Fruit fly (Drosophila melanogaster) whole organism, pupa: Measurements from ENCODE around the gene GC1.
A peak's percentile ranks its signal among the peaks of the same experiment; 100 is the strongest.

Source experiments
- CG10348 ChIP-seq: fragments of 200-800 bp; sonication (Bioruptor generic); IDR thresholded peaks from 2 replicates; pipeline ENCODE4 v1.3.6; 2022; ENCODE audit warnings: missing biosample characterization, missing genetic modification characterization
- CG12605 ChIP-seq: fragments of 200-800 bp; sonication (Bioruptor generic); IDR thresholded peaks from 2 replicates; pipeline ENCODE4 v1.3.6; 2022; ENCODE audit warnings: missing biosample characterization, missing genetic modification characterization
- CG13204 ChIP-seq: fragments of 200-800 bp; sonication (Bioruptor generic); optimal IDR thresholded peaks from 2 replicates; lab custom pipeline; 2018; ENCODE audit warnings: missing biosample characterization, mild to moderate bottlenecking, missing genetic modification characterization, moderate library complexity
- CG14655 ChIP-seq: fragments of 200-800 bp; sonication (Bioruptor generic); optimal IDR thresholded peaks from 3 replicates; lab custom pipeline; 2017; ENCODE audit warnings: mild to moderate bottlenecking, missing biosample characterization, missing genetic modification reagents, missing genetic modification characterization
- CG15710 ChIP-seq: fragments of 200-800 bp; sonication (Bioruptor generic); optimal IDR thresholded peaks from 2 replicates; lab custom pipeline; 2018; ENCODE audit warnings: missing biosample characterization, mild to moderate bottlenecking, missing genetic modification characterization, moderate library complexity
- CG17806 ChIP-seq: fragments of 200-800 bp; sonication (Bioruptor generic); optimal IDR thresholded peaks from 2 replicates; lab custom pipeline; 2018; ENCODE audit warnings: missing biosample characterization, mild to moderate bottlenecking, missing genetic modification characterization, moderate library complexity
- CG32121 ChIP-seq: fragments of 200-800 bp; sonication (Bioruptor generic); IDR thresholded peaks from 2 replicates; pipeline ENCODE4 v1.3.6; 2022; ENCODE audit warnings: missing biosample characterization, missing genetic modification characterization
- CG34367 ChIP-seq: fragments of 200-800 bp; sonication (Bioruptor generic); optimal IDR thresholded peaks from 2 replicates; lab custom pipeline; 2018; ENCODE audit warnings: missing biosample characterization, mild to moderate bottlenecking, missing genetic modification characterization
- CG4496 ChIP-seq: fragments of 200-800 bp; sonication (Bioruptor generic); IDR thresholded peaks from 3 replicates; pipeline ENCODE4 v1.3.6; 2022; ENCODE audit warnings: missing biosample characterization, missing genetic modification characterization
- CG8159 ChIP-seq: fragments of 200-800 bp; sonication (Bioruptor generic); optimal IDR thresholded peaks from 3 replicates; lab custom pipeline; 2018; ENCODE audit warnings: missing biosample characterization, mild to moderate bottlenecking, missing genetic modification characterization, moderate library complexity
- CG8301 ChIP-seq: fragments of 200-800 bp; sonication (Bioruptor generic); optimal IDR thresholded peaks from 2 replicates; lab custom pipeline; 2018; ENCODE audit warnings: missing biosample characterization, mild to moderate bottlenecking, missing genetic modification characterization
- CG9948 ChIP-seq: fragments of 200-800 bp; sonication (Bioruptor generic); optimal IDR thresholded peaks from 2 replicates; lab custom pipeline; 2018; ENCODE audit warnings: missing biosample characterization, mild to moderate bottlenecking, missing genetic modification characterization, moderate library complexity
- D1 ChIP-seq: fragments of 200-800 bp; sonication (Bioruptor generic); optimal IDR thresholded peaks from 2 replicates; lab custom pipeline; 2018; ENCODE audit warnings: missing biosample characterization, mild to moderate bottlenecking, missing genetic modification characterization, moderate library complexity
- EcR ChIP-seq: fragments of 200-800 bp; sonication (Bioruptor generic); optimal IDR thresholded peaks from 3 replicates; lab custom pipeline; 2019; ENCODE audit warnings: missing biosample characterization, missing genetic modification characterization, mild to moderate bottlenecking, moderate library complexity, missing genetic modification reagents
- Ets98B ChIP-seq: fragments of 200-800 bp; sonication (Bioruptor generic); IDR thresholded peaks from 2 replicates; pipeline ENCODE4 v1.3.6; 2022; ENCODE audit warnings: missing biosample characterization, missing genetic modification characterization
- Pif1A ChIP-seq: fragments of 200-800 bp; sonication (Bioruptor generic); optimal IDR thresholded peaks from 3 replicates; lab custom pipeline; 2016; ENCODE audit warnings: missing biosample characterization, missing genetic modification characterization
- Pif1B ChIP-seq: fragments of 200-800 bp; sonication (Bioruptor generic); optimal IDR thresholded peaks from 3 replicates; lab custom pipeline; 2016; ENCODE audit warnings: missing biosample characterization, missing genetic modification characterization
- Snoo ChIP-seq: fragments of 200-800 bp; sonication (Bioruptor generic); optimal IDR thresholded peaks from 3 replicates; lab custom pipeline; 2017; ENCODE audit warnings: missing biosample characterization, mild to moderate bottlenecking, missing genetic modification characterization, inconsistent platforms
- fd96Ca ChIP-seq: fragments of 200-800 bp; sonication (Bioruptor generic); IDR thresholded peaks from 3 replicates; pipeline ENCODE4 v1.3.6; 2022; ENCODE audit warnings: missing biosample characterization, missing genetic modification characterization
- gl ChIP-seq: fragments of 200-800 bp; sonication (Bioruptor generic); optimal IDR thresholded peaks from 2 replicates; lab custom pipeline; 2018; ENCODE audit warnings: missing biosample characterization, mild to moderate bottlenecking, missing genetic modification characterization
- rn ChIP-seq: fragments of 200-800 bp; sonication (Bioruptor generic); IDR thresholded peaks from 2 replicates; pipeline ENCODE4 v1.3.6; 2022; ENCODE audit warnings: missing biosample characterization, missing genetic modification characterization

Gene GC1

dm6 chr3R:11967262-11968029, at the start of gene GC1, which contains the start of gene CG12213:
Gene GC1, plus strand, starts transcription at chr3R:11967708.
Gene CG12213, minus strand, starts transcription at chr3R:11967691.
- TF ChIP-seq Pif1A (no peak), Ets98B (GFP tag; lab: Robert Waterston, UW) (0 out of 2 replicates have a peak, but pooled peaks have one; percentile 10), EcR (GFP tag; lab: Kevin White, UChicago) (peak; percentile 1), CG8301 (tag; lab: Kevin White, UChicago) (no peak), fd96Ca (no peak), CG8159 (tag; lab: Kevin White, UChicago) (peak; percentile 35), CG14655 (GFP tag; lab: Kevin White, UChicago) (no peak), CG10348 (GFP tag; lab: Robert Waterston, UW) (0 out of 2 replicates have a peak, but pooled peaks have one; percentile 16), CG9948 (tag; lab: Kevin White, UChicago) (peak; percentile 13), CG13204 (GFP tag; lab: Kevin White, UChicago) (no peak), CG17806 (tag; lab: Kevin White, UChicago) (no peak), CG15710 (tag; lab: Kevin White, UChicago) (peak; percentile 24), CG4496 (GFP tag; lab: Robert Waterston, UW) (no peak), Snoo (tag; lab: Kevin White, UChicago) (peak; percentile 4), CG34367 (tag; lab: Kevin White, UChicago) (peak; percentile 8)
- TF ChIP-seq, all 21 proteins: peak for 8

DNA sequence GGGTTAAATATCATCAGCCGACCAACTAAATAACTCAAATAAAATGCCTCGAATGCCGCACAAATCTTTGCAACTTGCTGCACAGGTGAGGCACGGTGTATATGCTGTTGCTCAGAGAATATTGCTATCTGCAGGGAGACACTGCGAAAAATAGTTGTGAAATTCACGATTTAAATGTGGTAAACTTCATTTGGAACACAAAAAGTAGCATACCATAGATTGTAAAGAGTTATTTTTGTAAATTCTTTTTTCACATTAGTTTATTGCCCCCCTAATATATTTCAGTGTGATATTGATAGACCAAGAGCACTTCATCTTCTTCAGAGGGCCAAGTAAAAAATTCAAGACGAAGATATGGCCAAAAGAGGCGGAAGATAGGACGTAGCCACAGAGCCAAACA, 46.9 kb upstream of the GC1 start:
- TF ChIP-seq Pif1A, result peak; percentile 83
- TF ChIP-seq Ets98B (GFP tag; lab: Robert Waterston, UW), result peak; percentile 80
- TF ChIP-seq CG4496 (GFP tag; lab: Robert Waterston, UW), result peak; percentile 91
- TF ChIP-seq gl (tag; lab: Kevin White, UChicago), result peak; percentile 56
- TF ChIP-seq Pif1B (GFP tag; lab: Kevin White, UChicago), result peak; percentile 88
- TF ChIP-seq rn, result peak; percentile 58
- TF ChIP-seq CG8301 (tag; lab: Kevin White, UChicago), result peak; percentile 89
- no peak for TF ChIP-seq EcR (GFP tag; lab: Kevin White, UChicago)
- peak; percentile 74 for TF ChIP-seq D1
- TF ChIP-seq CG9948 (tag; lab: Kevin White, UChicago), result peak; percentile 86
- peak; percentile 86 for TF ChIP-seq CG15710 (tag; lab: Kevin White, UChicago)
- peak; percentile 53 for TF ChIP-seq CG13204 (GFP tag; lab: Kevin White, UChicago)
- TF ChIP-seq CG8159 (tag; lab: Kevin White, UChicago), result peak; percentile 86
- peak; percentile 74 for TF ChIP-seq CG32121 (GFP tag; lab: Robert Waterston, UW)
- TF ChIP-seq CG14655 (GFP tag; lab: Kevin White, UChicago), result peak; percentile 92
- TF ChIP-seq CG12605, result peak; percentile 77
- peak; percentile 88 for TF ChIP-seq CG17806 (tag; lab: Kevin White, UChicago)
- peak; percentile 27 for TF ChIP-seq Snoo (tag; lab: Kevin White, UChicago)
- TF ChIP-seq CG34367 (tag; lab: Kevin White, UChicago), result peak; percentile 88
- peak; percentile 72 for TF ChIP-seq fd96Ca
- TF ChIP-seq CG10348 (GFP tag; lab: Robert Waterston, UW), result no peak

DNA sequence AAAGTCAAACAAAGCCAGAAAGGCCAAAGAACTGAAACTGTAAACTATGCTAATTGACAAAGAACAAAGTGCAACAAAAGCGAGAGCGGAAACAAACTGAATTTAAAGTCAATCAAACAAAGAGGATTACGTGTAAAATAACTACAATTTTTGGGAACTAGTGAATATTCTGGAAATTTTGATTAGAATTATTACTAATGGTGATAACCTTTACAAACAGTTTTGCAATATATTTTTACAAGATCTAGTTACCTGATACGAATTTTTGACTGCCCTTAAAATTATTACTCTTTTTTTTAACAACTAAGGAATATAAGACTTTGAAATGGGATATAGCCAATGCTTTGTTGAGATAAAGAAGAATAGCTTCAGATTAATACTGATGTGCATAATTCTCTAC, 36.5 kb upstream of the GC1 start, which contains the start of gene CG14731:
Gene CG14731 (plus strand): TSS at position 301 of the 400 bp plus-strand sequence.
- TF ChIP-seq rn, result no peak

dm6 chr3R:11933903-11934302, 33.6 kb upstream of the GC1 start:
- TF ChIP-seq CG4496 (GFP tag; lab: Robert Waterston, UW) (no peak), CG14655 (GFP tag; lab: Kevin White, UChicago) (no peak), CG17806 (tag; lab: Kevin White, UChicago) (no peak), CG8301 (tag; lab: Kevin White, UChicago) (no peak), gl (tag; lab: Kevin White, UChicago) (no peak), fd96Ca (no peak), CG32121 (GFP tag; lab: Robert Waterston, UW) (no peak), CG15710 (tag; lab: Kevin White, UChicago) (no peak), CG12605 (no peak)

- TF ChIP-seq rn (peak; percentile 65), CG8301 (tag; lab: Kevin White, UChicago) (peak; percentile 51), CG4496 (GFP tag; lab: Robert Waterston, UW) (peak; percentile 75), CG17806 (tag; lab: Kevin White, UChicago) (peak; percentile 69), CG9948 (tag; lab: Kevin White, UChicago) (peak; percentile 34), Ets98B (GFP tag; lab: Robert Waterston, UW) (peak; percentile 72), CG15710 (tag; lab: Kevin White, UChicago) (peak; percentile 18), CG8159 (tag; lab: Kevin White, UChicago) (peak; percentile 58), CG12605 (peak; percentile 57; the same call in 1 of the 2 replicates), Pif1A (peak; percentile 10), gl (tag; lab: Kevin White, UChicago) (no peak), EcR (GFP tag; lab: Kevin White, UChicago) (peak; percentile 64), CG10348 (GFP tag; lab: Robert Waterston, UW) (no peak), fd96Ca (peak; percentile 88), Snoo (tag; lab: Kevin White, UChicago) (no peak), Pif1B (GFP tag; lab: Kevin White, UChicago) (peak; percentile 12), CG14655 (GFP tag; lab: Kevin White, UChicago) (peak; percentile 64), D1 (peak; percentile 7), CG32121 (GFP tag; lab: Robert Waterston, UW) (peak; percentile 57), CG13204 (GFP tag; lab: Kevin White, UChicago) (peak; percentile 60), CG34367 (tag; lab: Kevin White, UChicago) (no peak)
Measured at dm6 chr3R:11937427-11938114, 29.9 kb upstream of the GC1 start.
